Fruit fly (Drosophila melanogaster): Measurements from ENCODE around the gene CG7194.

The CG7194 gene

DNA sequence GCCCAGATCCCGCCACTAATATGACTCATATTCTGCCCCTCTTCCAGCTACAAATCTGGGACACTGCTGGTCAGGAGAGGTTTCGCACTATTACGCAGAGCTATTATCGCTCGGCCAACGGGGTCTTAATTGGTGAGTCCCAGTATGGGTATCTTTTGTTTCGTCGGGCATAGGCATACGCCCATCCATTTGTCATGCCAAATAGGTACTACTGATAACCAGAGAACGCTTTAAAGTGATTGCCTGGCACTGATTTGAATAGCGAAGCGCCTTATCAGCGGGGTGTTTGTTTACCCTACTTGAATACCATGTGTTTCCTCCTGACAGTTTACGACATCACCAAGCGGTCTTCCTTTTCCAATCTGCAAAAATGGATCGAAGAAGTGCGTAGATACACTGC is 6.4 kb downstream of the CG7194 start (continued):
- TF ChIP-seq abd-A (tag; optimal IDR thresholded peaks at IDR 0.05): no peak
- no peak for TF ChIP-seq Bteb2 (GFP tag; optimal IDR thresholded peaks at IDR 0.05)
- TF ChIP-seq inv (GFP tag; IDR thresholded peaks at IDR 0.05; ENCODE audit: partially characterized antibody): no peak
- TF ChIP-seq CG10209 (GFP tag; optimal IDR thresholded peaks at IDR 0.05): no peak
- TF ChIP-seq dati (GFP tag; IDR thresholded peaks at IDR 0.05): no peak
- no peak for TF ChIP-seq ase (GFP tag; IDR thresholded peaks at IDR 0.05)
- TF ChIP-seq Hmr (GFP tag; optimal IDR thresholded peaks at IDR 0.05): no peak
- no peak for TF ChIP-seq corto (GFP tag; optimal IDR thresholded peaks at IDR 0.05)
- no peak for TF ChIP-seq Mad (GFP tag; optimal IDR thresholded peaks at IDR 0.05)
- peak; percentile 39 for TF ChIP-seq lab (GFP tag; optimal IDR thresholded peaks at IDR 0.05)
- TF ChIP-seq Elba2 (GFP tag; optimal IDR thresholded peaks at IDR 0.05): no peak
- peak in 1 of 2 experiments; percentile 1 for TF ChIP-seq Pdp1 (GFP tag; optimal IDR thresholded peaks at IDR 0.05)

- TF ChIP-seq CoRest (tag; optimal IDR thresholded peaks at IDR 0.05) (peak; percentile 52), CG30020 (tag; optimal IDR thresholded peaks at IDR 0.05) (no peak), CG14860 (GFP tag; IDR thresholded peaks at IDR 0.05; ENCODE audit: partially characterized antibody) (peak; percentile 86), stwl (tag; optimal IDR thresholded peaks at IDR 0.05) (peak; percentile 57), Scr (GFP tag; IDR thresholded peaks at IDR 0.05; ENCODE audit: partially characterized antibody) (peak; percentile 94), CG4617 (GFP tag; optimal IDR thresholded peaks at IDR 0.05; ENCODE audit: borderline replicate concordance) (peak; percentile 15), CG12769 (tag; optimal IDR thresholded peaks at IDR 0.05) (no peak), phol (tag; optimal IDR thresholded peaks at IDR 0.05) (peak; percentile 25), CG10366 (GFP tag; IDR thresholded peaks at IDR 0.05) (no peak), sens-2 (GFP tag; IDR thresholded peaks at IDR 0.05) (no peak), slp2 (GFP tag; optimal IDR thresholded peaks at IDR 0.05) (no peak), ftz-f1 (GFP tag; optimal IDR thresholded peaks at IDR 0.05) (no peak), cas (GFP tag; IDR thresholded peaks at IDR 0.05) (no peak), BEAF-32 (GFP tag; optimal IDR thresholded peaks at IDR 0.05) (peak; percentile 86), CG34376 (GFP tag; optimal IDR thresholded peaks at IDR 0.05) (no peak), CG2129 (GFP tag; IDR thresholded peaks at IDR 0.05; ENCODE audit: partially characterized antibody) (peak; percentile 87), inv (GFP tag; IDR thresholded peaks at IDR 0.05; ENCODE audit: partially characterized antibody) (peak; percentile 76), CG17829 (tag; optimal IDR thresholded peaks at IDR 0.05) (peak; percentile 13), bbx (GFP tag; IDR thresholded peaks at IDR 0.05; ENCODE audit: partially characterized antibody) (peak; percentile 87), Bgb (GFP tag; IDR thresholded peaks at IDR 0.05; ENCODE audit: partially characterized antibody) (peak; percentile 81), CG12391 (tag; optimal IDR thresholded peaks at IDR 0.05) (peak; percentile 3), CG13424 (tag; optimal IDR thresholded peaks at IDR 0.05) (no peak), Dp (GFP tag; optimal IDR thresholded peaks at IDR 0.05) (peak; percentile 61), Dref (GFP tag; IDR thresholded peaks at IDR 0.05) (peak; percentile 68), Aef1 (GFP tag; IDR thresholded peaks at IDR 0.05) (no peak), Sry-δ (GFP tag; optimal IDR thresholded peaks at IDR 0.05) (peak; percentile 71), run (tag; optimal IDR thresholded peaks at IDR 0.05) (no peak), Hr78 (GFP tag; optimal IDR thresholded peaks at IDR 0.05) (peak in 1 of 2 experiments; percentile 100), CG2199 (GFP tag; IDR thresholded peaks at IDR 0.05) (no peak), CG31388 (GFP tag; optimal IDR thresholded peaks at IDR 0.05) (no peak), ken (GFP tag; IDR thresholded peaks at IDR 0.05) (no peak), CG42726 (GFP tag; IDR thresholded peaks at IDR 0.05; ENCODE audit: partially characterized antibody) (peak; percentile 25; the same call in 1 of the 2 replicates), Dip2 (GFP tag; IDR thresholded peaks at IDR 0.05) (no peak), HLH4C (GFP tag; IDR thresholded peaks at IDR 0.05; ENCODE audit: partially characterized antibody) (peak; percentile 89), hb (GFP tag; IDR thresholded peaks at IDR 0.05; ENCODE audit: partially characterized antibody) (peak; percentile 83), CG14441 (GFP tag; IDR thresholded peaks at IDR 0.05) (no peak), unc-4 (GFP tag; IDR thresholded peaks at IDR 0.05; ENCODE audit: partially characterized antibody) (peak; percentile 94)
Observed at dm6 chr3L:8296941-8297340, 6.9 kb downstream of the CG7194 start, which contains the start of gene Rab19. Rab19 (plus strand) TSS chr3L:8297018.

All from whole organism, embryonic.